Worm (Caenorhabditis elegans) whole organism, young adult: ENCODE data around the gene ZK1010.2.

Experiments
- C06A6.2 ChIP-seq: fragments of 200-800 bp; sonication (Bioruptor generic); conservative IDR thresholded peaks from 2 replicates; pipeline ENCODE4 v1.3.6; 2022; ENCODE audit warnings: missing genetic modification characterization, missing compliant biosample characterization
- F37B4.10 ChIP-seq: fragments of 200-800 bp; sonication (Bioruptor generic); IDR thresholded peaks from 2 replicates; pipeline ENCODE4 v1.3.6; 2022; ENCODE audit warnings: missing genetic modification characterization, missing compliant biosample characterization
- F55B11.4 ChIP-seq: sonication (generic microtip); optimal IDR thresholded peaks from 2 replicates; lab custom pipeline; 2016; ENCODE audit warnings: missing compliant biosample characterization, missing genetic modification characterization, borderline replicate concordance; ENCODE audit not compliant: insufficient read depth
- Y95B8A.8 ChIP-seq: fragments of 200-800 bp; sonication (Bioruptor generic); IDR thresholded peaks from 2 replicates; pipeline ENCODE4 v1.3.6; 2022; ENCODE audit warnings: missing genetic modification reagents, missing genetic modification characterization, missing compliant biosample characterization
- ama-1 ChIP-seq, 3 experiments: fragments of 150-350 bp in 1 of 3; sonication (generic microtip) in 2 of 3; optimal IDR thresholded peaks; 2 replicates each; lab custom pipeline; 2014 to 2018; ENCODE audit warnings: missing biosample characterization in 2 of 3, missing genetic modification characterization in 2 of 3, missing genetic modification reagents in 2 of 3
- athp-1 ChIP-seq: sonication (generic microtip); optimal IDR thresholded peaks from 2 replicates; lab custom pipeline; 2017; ENCODE audit warnings: mild to moderate bottlenecking, missing genetic modification characterization, missing compliant biosample characterization
- attf-5 ChIP-seq: fragments of 200-800 bp; sonication (Bioruptor generic); optimal IDR thresholded peaks from 2 replicates; lab custom pipeline; 2018; ENCODE audit warnings: mild to moderate bottlenecking, missing genetic modification characterization, missing compliant biosample characterization
- ceh-79 ChIP-seq: sonication (generic microtip); optimal IDR thresholded peaks from 2 replicates; lab custom pipeline; 2017; ENCODE audit warnings: mild to moderate bottlenecking, missing genetic modification characterization, missing compliant biosample characterization
- ceh-91 ChIP-seq: fragments of 200-800 bp; sonication (Bioruptor generic); IDR thresholded peaks from 2 replicates; pipeline ENCODE4 v1.3.6; 2022; ENCODE audit warnings: missing genetic modification reagents, missing genetic modification characterization, missing compliant biosample characterization
- efl-1 ChIP-seq: fragments of 150-350 bp; optimal IDR thresholded peaks from 2 replicates; lab custom pipeline; 2014; ENCODE audit warnings: missing biosample characterization, missing genetic modification reagents, missing genetic modification characterization
- fkh-3 ChIP-seq: sonication (generic microtip); optimal IDR thresholded peaks from 2 replicates; lab custom pipeline; 2016; ENCODE audit warnings: mild to moderate bottlenecking, missing genetic modification characterization, missing compliant biosample characterization
- hlh-26 ChIP-seq: fragments of 200-800 bp; sonication (Bioruptor generic); conservative IDR thresholded peaks from 2 replicates; pipeline ENCODE4 v1.3.6; 2022; ENCODE audit warnings: missing genetic modification reagents, missing genetic modification characterization, missing compliant biosample characterization
- hmg-20 ChIP-seq: fragments of 200-800 bp; sonication (Bioruptor generic); IDR thresholded peaks from 2 replicates; pipeline ENCODE4 v1.3.6; 2022; ENCODE audit warnings: missing genetic modification reagents, missing genetic modification characterization, missing compliant biosample characterization
- lag-1 ChIP-seq: fragments of 200-800 bp; sonication (Bioruptor generic); IDR thresholded peaks from 2 replicates; pipeline ENCODE4 v1.3.6; 2022; ENCODE audit warnings: missing genetic modification reagents, missing genetic modification characterization, missing compliant biosample characterization
- lin-35 ChIP-seq, 3 experiments: fragments of 150-350 bp in 2 of 3; sonication (generic microtip) in 1 of 3; optimal IDR thresholded peaks; 2 replicates each; lab custom pipeline; 2014 to 2018; ENCODE audit warnings: missing biosample characterization in 3 of 3, missing genetic modification characterization in 3 of 3, missing genetic modification reagents in 3 of 3
- lin-54 ChIP-seq: fragments of 200-800 bp; sonication (Bioruptor generic); optimal IDR thresholded peaks from 2 replicates; lab custom pipeline; 2018; ENCODE audit warnings: mild to moderate bottlenecking, missing genetic modification characterization, missing compliant biosample characterization
- lsl-1 ChIP-seq: fragments of 200-800 bp; sonication (Bioruptor generic); optimal IDR thresholded peaks from 2 replicates; lab custom pipeline; 2018; ENCODE audit warnings: mild to moderate bottlenecking, missing genetic modification characterization, moderate library complexity, missing compliant biosample characterization
- lsy-27 ChIP-seq: sonication (generic microtip); optimal IDR thresholded peaks from 2 replicates; lab custom pipeline; 2017; ENCODE audit warnings: missing genetic modification characterization, mild to moderate bottlenecking, missing compliant biosample characterization, antibody characterized with exemption, missing genotype, borderline replicate concordance; ENCODE audit not compliant: insufficient read depth
- madf-10 ChIP-seq: sonication (generic microtip); optimal IDR thresholded peaks from 2 replicates; lab custom pipeline; 2016; ENCODE audit warnings: mild to moderate bottlenecking, missing genetic modification characterization, missing compliant biosample characterization
- madf-6 ChIP-seq: fragments of 200-800 bp; sonication (Bioruptor generic); IDR thresholded peaks from 2 replicates; pipeline ENCODE4 v1.3.6; 2022; ENCODE audit warnings: missing genetic modification reagents, missing genetic modification characterization, missing compliant biosample characterization
- mxl-1 ChIP-seq: sonication (generic microtip); optimal IDR thresholded peaks from 2 replicates; lab custom pipeline; 2016; ENCODE audit warnings: missing genetic modification characterization, missing compliant biosample characterization
- nfya-1 ChIP-seq: sonication (generic microtip); optimal IDR thresholded peaks from 2 replicates; lab custom pipeline; 2017; ENCODE audit warnings: antibody characterized with exemption, missing compliant biosample characterization, missing genetic modification characterization, borderline replicate concordance; ENCODE audit not compliant: insufficient read depth
- nfya-2 ChIP-seq: fragments of 200-800 bp; sonication (Bioruptor generic); IDR thresholded peaks from 2 replicates; pipeline ENCODE4 v1.3.6; 2022; ENCODE audit warnings: missing genetic modification reagents, missing genetic modification characterization, missing compliant biosample characterization
- nfyb-1 ChIP-seq: fragments of 200-800 bp; sonication (Bioruptor generic); IDR thresholded peaks from 2 replicates; pipeline ENCODE4 v1.3.6; 2022; ENCODE audit warnings: missing genetic modification reagents, missing genetic modification characterization, missing compliant biosample characterization
- nhr-27 ChIP-seq: fragments of 200-800 bp; sonication (Bioruptor generic); optimal IDR thresholded peaks from 2 replicates; lab custom pipeline; 2018; ENCODE audit warnings: mild to moderate bottlenecking, missing genetic modification characterization, moderate library complexity, missing compliant biosample characterization
- nhr-80 ChIP-seq: sonication (generic microtip); optimal IDR thresholded peaks from 2 replicates; lab custom pipeline; 2016; ENCODE audit warnings: missing genetic modification characterization, missing compliant biosample characterization
- pbrm-1 ChIP-seq: fragments of 200-800 bp; sonication (Bioruptor generic); IDR thresholded peaks from 2 replicates; pipeline ENCODE4 v1.3.6; 2022; ENCODE audit warnings: missing genetic modification reagents, missing genetic modification characterization, missing compliant biosample characterization
- rec-8 ChIP-seq, 2 experiments: sonication (generic microtip); optimal IDR thresholded peaks; 2 replicates each; lab custom pipeline; 2016; ENCODE audit warnings: mild to moderate bottlenecking in 2 of 2, missing genetic modification characterization in 2 of 2, missing genetic modification reagents in 2 of 2, missing genotype in 2 of 2, missing biosample characterization in 1 of 2, missing compliant biosample characterization in 1 of 2, moderate library complexity in 1 of 2
- repo-1 ChIP-seq: sonication (generic microtip); optimal IDR thresholded peaks from 2 replicates; lab custom pipeline; 2017; ENCODE audit warnings: mild to moderate bottlenecking, missing genetic modification characterization, missing compliant biosample characterization
- zfh-2 ChIP-seq: fragments of 200-800 bp; sonication (Bioruptor generic); conservative IDR thresholded peaks from 2 replicates; pipeline ENCODE4 v1.3.6; 2022; ENCODE audit warnings: missing genetic modification reagents, missing genetic modification characterization, missing compliant biosample characterization
- zim-3 ChIP-seq: sonication (generic microtip); optimal IDR thresholded peaks from 2 replicates; lab custom pipeline; 2017; ENCODE audit warnings: mild to moderate bottlenecking, missing genetic modification characterization, moderate library complexity, missing compliant biosample characterization
- ztf-18 ChIP-seq: sonication (generic microtip); optimal IDR thresholded peaks from 2 replicates; lab custom pipeline; 2016; ENCODE audit warnings: missing genotype, mild to moderate bottlenecking, missing genetic modification characterization, missing compliant biosample characterization
- ztf-22 ChIP-seq: fragments of 200-800 bp; sonication (Bioruptor generic); optimal IDR thresholded peaks from 2 replicates; lab custom pipeline; 2018; ENCODE audit warnings: mild to moderate bottlenecking, missing genetic modification characterization, moderate library complexity, missing compliant biosample characterization
- ztf-26 ChIP-seq: sonication (generic microtip); optimal IDR thresholded peaks from 2 replicates; lab custom pipeline; 2017; ENCODE audit warnings: missing genetic modification characterization, missing compliant biosample characterization
- ztf-6 ChIP-seq: fragments of 200-800 bp; sonication (Bioruptor generic); IDR thresholded peaks from 2 replicates; pipeline ENCODE4 v1.3.6; 2022; ENCODE audit warnings: missing genetic modification reagents, missing genetic modification characterization, missing compliant biosample characterization

Gene ZK1010.2

DNA sequence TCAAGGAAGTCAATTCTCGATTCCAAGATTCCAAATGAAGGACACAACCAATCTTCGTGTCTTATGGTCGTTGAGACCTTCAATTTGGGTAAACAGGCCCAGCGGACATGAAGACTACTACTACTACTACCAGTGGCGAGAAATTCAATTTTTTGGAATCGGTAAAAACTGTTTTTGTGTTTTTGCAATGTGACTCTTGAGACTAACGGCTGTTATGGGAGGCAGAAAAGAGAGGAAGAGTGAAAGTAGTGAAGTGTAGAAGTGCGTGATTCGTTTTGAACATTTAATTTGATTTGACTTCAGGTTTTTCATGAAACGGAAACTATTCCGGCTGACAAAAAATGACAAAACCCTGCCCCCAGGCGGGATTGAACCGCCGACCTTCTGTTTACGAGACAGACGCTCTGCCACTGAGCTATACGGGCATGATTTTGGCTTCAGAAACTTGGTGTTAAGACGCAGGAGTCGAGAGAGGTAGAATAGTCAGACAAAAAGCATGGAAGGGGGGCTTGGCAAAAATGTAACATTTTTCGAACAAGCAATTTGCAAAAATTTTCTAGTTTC, 38.2 kb upstream of the ZK1010.2 start (continued):
- TF ChIP-seq attf-5 (GFP tag; lab: Kevin White, UChicago) (peak; percentile 25), ceh-91 (GFP tag; lab: Robert Waterston, UW) (no peak), ama-1 (optimal IDR thresholded peaks at IDR 0.05; lab: Kevin White, UChicago) (no peak), ama-1 (GFP tag; optimal IDR thresholded peaks at IDR 0.05; lab: Kevin White, UChicago) (peak; percentile 4 to 76), rec-8 (tag; optimal IDR thresholded peaks at IDR 0.05; lab: Kevin White, UChicago) (peak; percentile 12 to 37), hmg-20 (GFP tag; lab: Robert Waterston, UW) (no peak), Y95B8A.8 (GFP tag; lab: Robert Waterston, UW) (no peak), pbrm-1 (GFP tag; lab: Robert Waterston, UW) (peak; percentile 56; the same call in 1 of the 2 replicates), ztf-18 (tag; lab: Kevin White, UChicago) (peak; percentile 60), lin-35 (GFP tag; optimal IDR thresholded peaks at IDR 0.05; lab: Kevin White, UChicago) (peak in 1 of 3 experiments; percentile 44), mxl-1 (tag; lab: Kevin White, UChicago) (peak; percentile 52), nhr-80 (tag; lab: Kevin White, UChicago) (peak; percentile 15), athp-1 (tag; lab: Kevin White, UChicago) (peak; percentile 37), ztf-22 (GFP tag; lab: Kevin White, UChicago) (no peak), ztf-6 (GFP tag; lab: Robert Waterston, UW) (no peak), madf-10 (tag; lab: Kevin White, UChicago) (peak; percentile 44), ztf-26 (tag; lab: Kevin White, UChicago) (peak; percentile 50), hlh-26 (no peak), fkh-3 (tag; lab: Kevin White, UChicago) (no peak), ceh-79 (tag; lab: Kevin White, UChicago) (no peak), nhr-27 (tag; lab: Kevin White, UChicago) (no peak)

DNA sequence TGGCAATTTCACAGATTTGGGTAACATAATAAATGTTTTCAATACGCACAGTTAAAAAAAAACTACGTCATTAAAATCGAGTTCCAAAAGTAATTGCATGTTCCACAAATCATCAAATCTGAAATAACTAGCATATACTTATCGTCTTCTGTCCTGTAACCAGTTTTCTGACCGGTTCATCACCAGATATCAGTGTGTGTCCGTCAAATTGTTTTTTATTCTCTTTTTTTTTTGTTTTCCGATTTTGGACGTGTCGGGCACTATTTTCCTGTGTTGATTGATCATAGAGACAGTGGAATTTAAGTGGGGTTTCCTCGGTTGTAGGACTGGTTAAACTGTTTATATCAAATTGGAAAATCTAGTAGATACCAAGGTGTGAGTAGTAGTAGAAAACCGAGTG, 36.2 kb upstream of the ZK1010.2 start:
- TF ChIP-seq lin-35 (GFP tag; optimal IDR thresholded peaks at IDR 0.05; lab: Kevin White, UChicago) (no peak), nhr-27 (tag; lab: Kevin White, UChicago) (no peak), zfh-2 (GFP tag; lab: Robert Waterston, UW) (no peak), repo-1 (tag; lab: Kevin White, UChicago) (no peak), ztf-26 (tag; lab: Kevin White, UChicago) (no peak), efl-1 (GFP tag; lab: Kevin White, UChicago) (no peak), madf-6 (no peak), ztf-22 (GFP tag; lab: Kevin White, UChicago) (no peak), lag-1 (GFP tag; lab: Robert Waterston, UW) (no peak), F37B4.10 (no peak), nfya-1 (tag; lab: Kevin White, UChicago) (no peak), rec-8 (tag; optimal IDR thresholded peaks at IDR 0.05; lab: Kevin White, UChicago) (no peak), lsl-1 (GFP tag; lab: Kevin White, UChicago) (no peak), nfyb-1 (GFP tag; lab: Robert Waterston, UW) (no peak), lin-54 (GFP tag; lab: Kevin White, UChicago) (no peak), zim-3 (no peak), C06A6.2 (GFP tag; lab: Robert Waterston, UW) (no peak)

ce11 chrIII:13011927-13012326, 34.3 kb upstream of the ZK1010.2 start:
- TF ChIP-seq F55B11.4 (tag; lab: Kevin White, UChicago) (no peak), lsy-27 (tag; lab: Kevin White, UChicago) (no peak), Y95B8A.8 (GFP tag; lab: Robert Waterston, UW) (no peak), nfya-2 (GFP tag; lab: Robert Waterston, UW) (no peak)
